Worm (Caenorhabditis elegans): ENCODE data around the gene nhr-63.

Gene nhr-63

ce11 chrV:16024300-16024699 lies 21.9 kb downstream of the nhr-63 start, which contains the start of gene T10C6.6:
T10C6.6 (plus strand) TSS chrV:16024326.
- TF ChIP-seq zag-1 (tag; optimal IDR thresholded peaks at IDR 0.05) (no peak), ztf-4 (tag; optimal IDR thresholded peaks at IDR 0.05) (no peak), nhr-23 (tag; optimal IDR thresholded peaks at IDR 0.05) (no peak), sma-3 (GFP tag; optimal IDR thresholded peaks at IDR 0.05) (no peak), alr-1 (tag; optimal IDR thresholded peaks at IDR 0.05) (no peak), lsy-2 (tag; optimal IDR thresholded peaks at IDR 0.05) (no peak), mbf-1 (tag; optimal IDR thresholded peaks at IDR 0.05) (no peak), nhr-25 (tag; optimal IDR thresholded peaks at IDR 0.05) (no peak), fos-1 (tag; optimal IDR thresholded peaks at IDR 0.05) (no peak), nhr-77 (tag; optimal IDR thresholded peaks at IDR 0.05) (no peak)

DNA sequence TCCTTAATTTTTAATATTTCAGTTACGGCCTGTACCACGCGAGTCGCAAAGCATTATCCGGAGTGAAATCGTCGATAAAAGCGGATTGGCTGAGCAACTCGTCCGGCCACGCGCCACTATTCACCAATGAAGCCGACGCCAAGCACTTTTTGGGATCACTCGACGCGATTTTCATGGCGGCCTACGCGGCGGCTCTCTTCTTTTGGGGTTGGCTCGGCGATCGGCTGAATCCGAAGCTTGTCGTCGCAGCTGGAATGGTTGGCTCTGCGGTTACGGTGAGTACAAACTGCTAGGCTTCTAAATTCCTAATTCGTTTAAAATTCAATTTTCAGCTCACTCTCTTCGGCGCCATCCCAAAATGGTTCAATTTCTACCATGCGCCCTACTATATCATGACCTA lies 22.5 kb downstream of the nhr-63 start:
- TF ChIP-seq sma-3 (GFP tag; optimal IDR thresholded peaks at IDR 0.05) (no peak), ZK546.5 (tag; optimal IDR thresholded peaks at IDR 0.05) (no peak), lin-13 (GFP tag; optimal IDR thresholded peaks at IDR 0.05) (no peak), sem-4 (tag; optimal IDR thresholded peaks at IDR 0.05) (no peak), nhr-6 (tag; optimal IDR thresholded peaks at IDR 0.05) (no peak), gmeb-1 (tag; optimal IDR thresholded peaks at IDR 0.05) (no peak), nhr-23 (tag; optimal IDR thresholded peaks at IDR 0.05) (no peak), fos-1 (tag; optimal IDR thresholded peaks at IDR 0.05) (no peak), unc-55 (GFP tag; optimal IDR thresholded peaks at IDR 0.05) (no peak), crh-2 (tag; optimal IDR thresholded peaks at IDR 0.05) (no peak), ceh-82 (tag; optimal IDR thresholded peaks at IDR 0.05) (no peak), egl-27 (tag; optimal IDR thresholded peaks at IDR 0.05) (no peak), alr-1 (tag; optimal IDR thresholded peaks at IDR 0.05) (no peak), mbf-1 (tag; optimal IDR thresholded peaks at IDR 0.05) (no peak)

DNA sequence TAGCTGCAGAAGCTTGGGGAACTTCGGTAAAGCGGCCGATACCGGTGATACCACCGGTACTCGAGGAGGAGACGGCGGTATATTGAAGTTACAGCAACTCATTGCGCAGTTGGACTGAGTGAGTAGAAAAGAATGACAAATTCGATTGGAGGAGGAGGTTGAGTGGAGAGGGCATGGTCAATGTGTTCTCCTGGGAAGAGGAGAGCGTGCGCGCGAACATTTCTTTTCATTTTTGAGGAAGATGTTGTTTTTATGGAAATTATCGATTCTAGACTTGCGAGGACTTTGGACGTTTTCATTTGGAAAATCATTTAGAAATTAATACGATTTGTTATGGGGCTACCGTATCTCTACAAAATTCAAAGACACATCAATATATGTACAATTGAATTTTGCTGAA lies 26.8 kb downstream of the nhr-63 start:
- TF ChIP-seq nhr-23 (tag; optimal IDR thresholded peaks at IDR 0.05) (no peak), unc-39 (tag; optimal IDR thresholded peaks at IDR 0.05) (no peak), lsy-2 (tag; optimal IDR thresholded peaks at IDR 0.05) (no peak), C34F6.9 (tag; optimal IDR thresholded peaks at IDR 0.05) (no peak), ZK546.5 (tag; optimal IDR thresholded peaks at IDR 0.05) (no peak), R02D3.7 (tag; optimal IDR thresholded peaks at IDR 0.05) (no peak), nhr-11 (tag; optimal IDR thresholded peaks at IDR 0.05) (no peak), elt-1 (tag; optimal IDR thresholded peaks at IDR 0.05) (no peak), peb-1 (tag; optimal IDR thresholded peaks at IDR 0.05) (no peak), sem-4 (tag; optimal IDR thresholded peaks at IDR 0.05) (no peak), ztf-1 (GFP tag; conservative IDR thresholded peaks at IDR 0.05) (no peak), zag-1 (tag; optimal IDR thresholded peaks at IDR 0.05) (no peak), nhr-237 (tag; optimal IDR thresholded peaks at IDR 0.05) (no peak), snpc-4 (tag; optimal IDR thresholded peaks at IDR 0.05) (no peak), nhr-12 (tag; optimal IDR thresholded peaks at IDR 0.05) (no peak), ama-1 (optimal IDR thresholded peaks at IDR 0.05) (no peak), gmeb-1 (tag; optimal IDR thresholded peaks at IDR 0.05) (no peak), skn-1 (tag; optimal IDR thresholded peaks at IDR 0.05) (no peak), egl-27 (tag; optimal IDR thresholded peaks at IDR 0.05) (no peak)

DNA sequence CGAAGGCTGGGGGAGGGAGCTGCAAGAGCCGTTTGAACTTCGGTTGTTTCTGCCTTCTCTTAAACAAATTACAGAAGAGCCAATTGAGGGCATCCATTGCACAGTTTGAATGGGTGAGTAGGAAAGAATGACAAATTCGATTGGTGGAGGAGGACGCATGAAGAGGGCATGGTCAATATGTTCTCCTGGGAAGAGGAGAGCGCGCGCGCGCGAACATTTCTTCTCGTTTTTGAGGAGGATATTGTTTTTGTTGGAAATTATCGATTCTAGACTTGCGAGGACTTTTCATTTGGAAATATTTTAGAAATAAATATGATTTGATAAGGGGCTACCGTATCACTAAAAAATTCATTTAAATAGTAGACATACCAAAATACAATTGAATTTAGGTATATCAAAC lies 29.2 kb downstream of the nhr-63 start, which contains the start of gene T10C6.7:
Gene T10C6.7 (minus strand): TSS at position 143 of the 400 bp plus-strand sequence.
- TF ChIP-seq aly-2 (tag; optimal IDR thresholded peaks at IDR 0.05) (no peak), peb-1 (tag; optimal IDR thresholded peaks at IDR 0.05) (no peak), fos-1 (tag; optimal IDR thresholded peaks at IDR 0.05) (no peak), sma-9 (GFP tag; optimal IDR thresholded peaks at IDR 0.05) (no peak), sma-9 (tag; optimal IDR thresholded peaks at IDR 0.05) (no peak), sma-3 (GFP tag; optimal IDR thresholded peaks at IDR 0.05) (no peak), alr-1 (tag; optimal IDR thresholded peaks at IDR 0.05) (no peak), ceh-82 (tag; optimal IDR thresholded peaks at IDR 0.05) (no peak), zag-1 (tag; optimal IDR thresholded peaks at IDR 0.05) (no peak), gmeb-1 (tag; optimal IDR thresholded peaks at IDR 0.05) (no peak), blmp-1 (tag; optimal IDR thresholded peaks at IDR 0.05; ENCODE audit: insufficient read depth) (no peak), lin-39 (tag; optimal IDR thresholded peaks at IDR 0.05) (no peak), ceh-16 (tag; optimal IDR thresholded peaks at IDR 0.05) (no peak), lin-13 (GFP tag; optimal IDR thresholded peaks at IDR 0.05) (no peak), nhr-6 (tag; optimal IDR thresholded peaks at IDR 0.05) (no peak), unc-55 (GFP tag; optimal IDR thresholded peaks at IDR 0.05) (no peak), F13H6.1 (tag; optimal IDR thresholded peaks at IDR 0.05) (no peak), lin-11 (tag; optimal IDR thresholded peaks at IDR 0.05) (no peak), lsy-2 (tag; optimal IDR thresholded peaks at IDR 0.05) (no peak), elt-1 (tag; optimal IDR thresholded peaks at IDR 0.05) (no peak)
